Fruit fly (Drosophila melanogaster) whole organism, embryonic: Measurements from ENCODE around the gene Rnb.

ENCODE experiments used
- CG12071 ChIP-seq: fragments of 200-800 bp; sonication (Bioruptor generic); optimal IDR thresholded peaks from 3 replicates; lab custom pipeline; 2018; ENCODE audit warnings: missing biosample characterization, mild to moderate bottlenecking, missing genetic modification characterization
- CG12219 ChIP-seq: fragments of 200-800 bp; sonication (Bioruptor generic); optimal IDR thresholded peaks from 3 replicates; lab custom pipeline; 2018; ENCODE audit warnings: missing biosample characterization, mild to moderate bottlenecking, missing genetic modification characterization
- CG12769 ChIP-seq: fragments of 200-800 bp; sonication (Bioruptor generic); optimal IDR thresholded peaks from 2 replicates; lab custom pipeline; 2019; ENCODE audit warnings: missing biosample characterization, mild to moderate bottlenecking, missing genetic modification characterization, moderate library complexity
- CG14667 ChIP-seq: fragments of 200-800 bp; sonication (Bioruptor generic); IDR thresholded peaks from 2 replicates; pipeline ENCODE4 v1.3.6; 2022; ENCODE audit warnings: missing biosample characterization, missing genetic modification characterization
- CG14710 ChIP-seq: fragments of 200-800 bp; sonication (Bioruptor generic); optimal IDR thresholded peaks from 3 replicates; lab custom pipeline; 2019; ENCODE audit warnings: missing biosample characterization, mild to moderate bottlenecking, missing genetic modification characterization, moderate library complexity
- CG1603 ChIP-seq: fragments of 200-800 bp; sonication (Bioruptor generic); optimal IDR thresholded peaks from 2 replicates; lab custom pipeline; 2019; ENCODE audit warnings: missing biosample characterization, mild to moderate bottlenecking, missing genetic modification characterization, moderate library complexity
- CG17361 ChIP-seq: fragments of 200-800 bp; sonication (Bioruptor generic); IDR thresholded peaks from 3 replicates; pipeline ENCODE4 v1.3.6; 2022; ENCODE audit warnings: missing biosample characterization, missing genetic modification characterization
- CG17385 ChIP-seq: fragments of 200-800 bp; sonication (Bioruptor generic); optimal IDR thresholded peaks from 3 replicates; lab custom pipeline; 2018; ENCODE audit warnings: missing biosample characterization, mild to moderate bottlenecking, missing genetic modification characterization
- CG1832 ChIP-seq: fragments of 200-800 bp; sonication (Bioruptor generic); optimal IDR thresholded peaks from 2 replicates; lab custom pipeline; 2017; ENCODE audit warnings: missing biosample characterization, mild to moderate bottlenecking, missing genetic modification characterization, inconsistent platforms
- CG2712 ChIP-seq: fragments of 200-800 bp; optimal IDR thresholded peaks from 3 replicates; lab custom pipeline; 2019; ENCODE audit warnings: missing biosample characterization, mild to moderate bottlenecking, missing genetic modification characterization, moderate library complexity
- CG2889 ChIP-seq: fragments of 200-800 bp; sonication (Bioruptor generic); IDR thresholded peaks from 3 replicates; pipeline ENCODE4 v1.3.6; 2022; ENCODE audit warnings: missing biosample characterization, missing genetic modification characterization
- CG31388 ChIP-seq: fragments of 200-800 bp; sonication (Bioruptor generic); optimal IDR thresholded peaks from 2 replicates; lab custom pipeline; 2016; ENCODE audit warnings: missing biosample characterization, missing genetic modification characterization
- CG3163 ChIP-seq: fragments of 200-800 bp; sonication (Bioruptor generic); optimal IDR thresholded peaks from 3 replicates; lab custom pipeline; 2016; ENCODE audit warnings: missing biosample characterization, missing genetic modification characterization
- CG3847 ChIP-seq: fragments of 200-800 bp; sonication (Bioruptor generic); IDR thresholded peaks from 2 replicates; pipeline ENCODE4 v1.3.6; 2022; ENCODE audit warnings: missing biosample characterization, missing genetic modification characterization
- CG6791 ChIP-seq: fragments of 200-800 bp; sonication (Bioruptor generic); IDR thresholded peaks from 3 replicates; pipeline ENCODE4 v1.3.6; 2022; ENCODE audit warnings: missing biosample characterization, missing genetic modification characterization; ENCODE audit not compliant: partially characterized antibody
- CG7271 ChIP-seq: fragments of 200-800 bp; sonication (Bioruptor generic); optimal IDR thresholded peaks from 2 replicates; lab custom pipeline; 2018; ENCODE audit warnings: missing biosample characterization, mild to moderate bottlenecking, missing genetic modification characterization, moderate library complexity
- CG7357 ChIP-seq: fragments of 200-800 bp; sonication (Bioruptor generic); IDR thresholded peaks from 3 replicates; pipeline ENCODE4 v1.3.6; 2022; ENCODE audit warnings: missing biosample characterization, missing genetic modification characterization
- Camta ChIP-seq: fragments of 200-800 bp; sonication (Bioruptor generic); optimal IDR thresholded peaks from 2 replicates; lab custom pipeline; 2016; ENCODE audit warnings: missing biosample characterization, missing genetic modification characterization
- Dbx ChIP-seq: fragments of 200-800 bp; sonication (Bioruptor generic); IDR thresholded peaks from 3 replicates; pipeline ENCODE4 v1.3.6; 2022; ENCODE audit warnings: missing biosample characterization, missing genetic modification characterization
- Dfd ChIP-seq, 2 experiments: fragments of >200 bp; optimal IDR thresholded peaks; 2 replicates each; lab custom pipeline; 2017; ENCODE audit warnings: missing biosample characterization in 2 of 2, missing genetic modification characterization in 2 of 2
- Dip3 ChIP-seq: fragments of 200-800 bp; sonication (Bioruptor generic); optimal IDR thresholded peaks from 3 replicates; lab custom pipeline; 2016; ENCODE audit warnings: missing biosample characterization, missing genetic modification characterization
- Ets97D ChIP-seq: fragments of 200-800 bp; sonication (Bioruptor generic); optimal IDR thresholded peaks from 3 replicates; lab custom pipeline; 2016; ENCODE audit warnings: missing biosample characterization, missing genetic modification characterization
- Fer1 ChIP-seq: fragments of 200-800 bp; sonication (Bioruptor generic); optimal IDR thresholded peaks from 2 replicates; lab custom pipeline; 2017; ENCODE audit warnings: missing biosample characterization, mild to moderate bottlenecking, missing genetic modification characterization
- GATAe ChIP-seq: fragments of 200-800 bp; sonication (Bioruptor generic); conservative IDR thresholded peaks from 2 replicates; pipeline ENCODE4 v1.3.6; 2022; ENCODE audit warnings: missing biosample characterization, missing genetic modification characterization
- Gsc ChIP-seq: fragments of 200-800 bp; sonication (Bioruptor generic); IDR thresholded peaks from 2 replicates; pipeline ENCODE4 v1.3.6; 2022; ENCODE audit warnings: missing biosample characterization, missing genetic modification characterization
- HLHmδ ChIP-seq: fragments of 200-800 bp; sonication (Bioruptor generic); optimal IDR thresholded peaks from 2 replicates; lab custom pipeline; 2018; ENCODE audit warnings: missing biosample characterization, mild to moderate bottlenecking, missing genetic modification characterization, moderate library complexity
- HmgD ChIP-seq: fragments of 200-800 bp; sonication (Bioruptor generic); optimal IDR thresholded peaks from 3 replicates; lab custom pipeline; 2016; ENCODE audit warnings: missing biosample characterization, missing genetic modification characterization
- Hr39 ChIP-seq: fragments of >200 bp; optimal IDR thresholded peaks from 2 replicates; lab custom pipeline; 2017
- NFAT ChIP-seq: fragments of 200-800 bp; sonication (Bioruptor generic); IDR thresholded peaks from 2 replicates; pipeline ENCODE4 v1.3.6; 2022; ENCODE audit warnings: missing biosample characterization, missing genetic modification characterization
- NK7.1 ChIP-seq: fragments of 200-800 bp; sonication (Bioruptor generic); optimal IDR thresholded peaks from 3 replicates; lab custom pipeline; 2016; ENCODE audit warnings: missing biosample characterization, missing genetic modification characterization
- PHDP ChIP-seq: fragments of 200-800 bp; sonication (Bioruptor generic); optimal IDR thresholded peaks from 3 replicates; lab custom pipeline; 2018; ENCODE audit warnings: missing biosample characterization, mild to moderate bottlenecking, missing genetic modification characterization, moderate library complexity
- TFAM ChIP-seq: fragments of 200-800 bp; sonication (Bioruptor generic); optimal IDR thresholded peaks from 2 replicates; lab custom pipeline; 2017; ENCODE audit warnings: missing biosample characterization, missing genetic modification characterization, inconsistent platforms
- Taf1 ChIP-seq: fragments of 200-800 bp; sonication (Bioruptor generic); IDR thresholded peaks from 2 replicates; pipeline ENCODE4 v1.3.6; 2022; ENCODE audit warnings: missing biosample characterization, missing genetic modification characterization
- YL-1 ChIP-seq: fragments of 200-800 bp; sonication (Bioruptor generic); optimal IDR thresholded peaks from 3 replicates; lab custom pipeline; 2017; ENCODE audit warnings: missing biosample characterization, mild to moderate bottlenecking, missing genetic modification characterization
- ara ChIP-seq: fragments of 200-800 bp; sonication (Bioruptor generic); IDR thresholded peaks from 2 replicates; pipeline ENCODE4 v1.3.6; 2022; ENCODE audit warnings: missing biosample characterization, missing genetic modification characterization
- cg ChIP-seq: fragments of 200-800 bp; sonication (Bioruptor generic); optimal IDR thresholded peaks from 3 replicates; lab custom pipeline; 2019; ENCODE audit warnings: missing biosample characterization, mild to moderate bottlenecking, missing genetic modification characterization, moderate library complexity
- croc ChIP-seq: fragments of 200-800 bp; sonication (Bioruptor generic); conservative IDR thresholded peaks from 3 replicates; pipeline ENCODE4 v1.3.6; 2022; ENCODE audit warnings: missing biosample characterization, missing genetic modification characterization
- esg ChIP-seq: fragments of 200-800 bp; sonication (Bioruptor generic); conservative IDR thresholded peaks from 2 replicates; pipeline ENCODE4 v1.3.6; 2022; ENCODE audit warnings: missing biosample characterization, missing genetic modification characterization
- grn ChIP-seq: fragments of 200-800 bp; sonication (Bioruptor generic); optimal IDR thresholded peaks from 3 replicates; lab custom pipeline; 2017; ENCODE audit warnings: missing biosample characterization, missing genetic modification characterization
- ham ChIP-seq: fragments of 200-800 bp; sonication (Bioruptor generic); IDR thresholded peaks from 2 replicates; pipeline ENCODE4 v1.3.6; 2022; ENCODE audit warnings: missing biosample characterization, missing genetic modification characterization
- hth ChIP-seq: fragments of >200 bp; optimal IDR thresholded peaks from 2 replicates; lab custom pipeline; 2017; ENCODE audit warnings: inconsistent platforms
- maf-S ChIP-seq: fragments of 200-800 bp; sonication (Bioruptor generic); optimal IDR thresholded peaks from 2 replicates; lab custom pipeline; 2016; ENCODE audit warnings: missing biosample characterization, missing genetic modification characterization
- nerfin-2 ChIP-seq: fragments of 200-800 bp; sonication (Bioruptor generic); IDR thresholded peaks from 2 replicates; pipeline ENCODE4 v1.3.6; 2022; ENCODE audit warnings: missing biosample characterization, missing genetic modification characterization; ENCODE audit not compliant: partially characterized antibody
- pita ChIP-seq: fragments of 200-800 bp; sonication (Bioruptor generic); optimal IDR thresholded peaks from 2 replicates; lab custom pipeline; 2017; ENCODE audit warnings: missing biosample characterization, mild to moderate bottlenecking, missing genetic modification characterization
- pum ChIP-seq: fragments of 200-800 bp; sonication (Bioruptor generic); optimal IDR thresholded peaks from 2 replicates; lab custom pipeline; 2016; ENCODE audit warnings: missing biosample characterization, missing genetic modification characterization
- ro ChIP-seq: fragments of 200-800 bp; sonication (Bioruptor generic); IDR thresholded peaks from 2 replicates; pipeline ENCODE4 v1.3.6; 2022; ENCODE audit warnings: missing biosample characterization, missing genetic modification characterization
- slbo ChIP-seq: fragments of 200-800 bp; sonication (Bioruptor generic); IDR thresholded peaks from 2 replicates; pipeline ENCODE4 v1.3.6; 2022; ENCODE audit warnings: missing biosample characterization, missing genetic modification characterization
- slou ChIP-seq: fragments of 200-800 bp; sonication (Bioruptor generic); optimal IDR thresholded peaks from 3 replicates; lab custom pipeline; 2016; ENCODE audit warnings: missing biosample characterization, missing genetic modification characterization
- sob ChIP-seq: fragments of 200-800 bp; sonication (Bioruptor generic); IDR thresholded peaks from 2 replicates; pipeline ENCODE4 v1.3.6; 2022; ENCODE audit warnings: missing biosample characterization, missing genetic modification characterization
- stwl ChIP-seq: fragments of 200-800 bp; sonication (Bioruptor generic); optimal IDR thresholded peaks from 3 replicates; lab custom pipeline; 2018; ENCODE audit warnings: missing biosample characterization, mild to moderate bottlenecking, missing genetic modification characterization, moderate library complexity
- tll ChIP-seq, 2 experiments: fragments of 200-800 bp in 1 of 2; fragments of >200 bp in 1 of 2; sonication (Bioruptor generic) in 1 of 2; optimal IDR thresholded peaks; 2 replicates each; lab custom pipeline; 2017 to 2019; ENCODE audit warnings: missing biosample characterization in 2 of 2, missing genetic modification characterization in 2 of 2, mild to moderate bottlenecking in 1 of 2, moderate library complexity in 1 of 2
- toy ChIP-seq: fragments of 200-800 bp; sonication (Bioruptor generic); IDR thresholded peaks from 2 replicates; pipeline ENCODE4 v1.3.6; 2022; ENCODE audit warnings: missing biosample characterization, missing genetic modification characterization
- zf30C ChIP-seq: fragments of 200-800 bp; sonication (Bioruptor generic); optimal IDR thresholded peaks from 3 replicates; lab custom pipeline; 2018; ENCODE audit warnings: missing biosample characterization, mild to moderate bottlenecking, missing genetic modification characterization

Gene Rnb

DNA sequence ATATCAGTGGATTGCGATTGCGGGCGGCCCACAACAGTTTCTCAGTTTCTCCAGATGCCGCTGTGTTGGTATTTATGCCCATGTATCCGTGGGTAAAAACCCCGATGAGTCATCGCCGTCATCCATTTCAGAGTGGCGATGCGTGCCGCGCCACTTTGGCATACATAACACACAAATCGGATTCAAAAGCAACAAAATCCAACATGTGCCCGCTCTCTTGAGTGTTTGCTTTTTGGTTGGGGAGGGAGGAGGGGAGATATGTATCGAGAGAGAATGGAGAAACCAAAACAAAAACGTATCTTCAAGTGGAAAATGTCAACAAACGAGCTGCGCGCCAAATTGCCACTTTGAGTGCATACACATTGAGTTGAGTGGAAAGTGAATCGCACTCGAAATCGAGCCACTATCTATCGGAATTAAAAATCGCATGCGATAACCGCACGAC, 27.5 kb downstream of the Rnb start:
- TF ChIP-seq grn (peak; percentile 86), HLHmδ (GFP tag; lab: Kevin White, UChicago) (peak; percentile 59), CG17361 (GFP tag; lab: Robert Waterston, UW) (no peak), maf-S (GFP tag; lab: Kevin White, UChicago) (no peak), CG1832 (no peak), CG6791 (GFP tag; lab: Robert Waterston, UW) (peak; percentile 6; the same call in 2 of the 3 replicates), Fer1 (GFP tag; lab: Kevin White, UChicago) (peak; percentile 44), CG3847 (GFP tag; lab: Robert Waterston, UW) (no peak), Dfd (GFP tag; optimal IDR thresholded peaks at IDR 0.05; lab: Kevin White, UChicago) (no peak), slou (GFP tag; lab: Kevin White, UChicago) (no peak), pum (no peak), ham (no peak), Gsc (GFP tag; lab: Robert Waterston, UW) (no peak), CG12769 (peak; percentile 47), zf30C (GFP tag; lab: Kevin White, UChicago) (no peak), ara (no peak), CG7357 (GFP tag; lab: Robert Waterston, UW) (no peak), tll (GFP tag; optimal IDR thresholded peaks at IDR 0.05; lab: Kevin White, UChicago) (no peak), ro (GFP tag; lab: Robert Waterston, UW) (no peak), CG31388 (no peak), slbo (GFP tag; lab: Robert Waterston, UW) (no peak), CG1603 (tag; lab: Kevin White, UChicago) (no peak), hth (lab: Kevin White, UChicago) (no peak), CG2889 (no peak), GATAe (GFP tag; lab: Robert Waterston, UW) (no peak), CG2712 (no peak), YL-1 (no peak), NK7.1 (GFP tag; lab: Kevin White, UChicago) (no peak), CG12219 (no peak), NFAT (GFP tag; lab: Robert Waterston, UW) (no peak), CG14710 (tag; lab: Kevin White, UChicago) (no peak), Dip3 (GFP tag; lab: Kevin White, UChicago) (no peak), TFAM (GFP tag; lab: Kevin White, UChicago) (no peak), Taf1 (GFP tag; lab: Robert Waterston, UW) (no peak), esg (GFP tag; lab: Robert Waterston, UW) (no peak), nerfin-2 (GFP tag; lab: Robert Waterston, UW) (no peak; the same call in 1 of the 2 replicates), cg (GFP tag; lab: Kevin White, UChicago) (peak; percentile 77), sob (no peak), CG3163 (GFP tag; lab: Kevin White, UChicago) (peak; percentile 45), CG12071 (no peak), CG14667 (GFP tag; lab: Robert Waterston, UW) (no peak), CG17385 (GFP tag; lab: Kevin White, UChicago) (no peak), Camta (GFP tag; lab: Kevin White, UChicago) (no peak), PHDP (tag; lab: Kevin White, UChicago) (peak; percentile 8), HmgD (GFP tag; lab: Kevin White, UChicago) (no peak), stwl (no peak), Ets97D (GFP tag; lab: Kevin White, UChicago) (no peak), Dbx (GFP tag; lab: Robert Waterston, UW) (no peak), toy (GFP tag; lab: Robert Waterston, UW) (no peak), croc (GFP tag; lab: Robert Waterston, UW) (no peak), pita (GFP tag; lab: Kevin White, UChicago) (no peak), Hr39 (no peak), CG7271 (tag; lab: Kevin White, UChicago) (no peak)
